Worm (Caenorhabditis elegans) whole organism, young adult: ENCODE data around the gene rabr-4.

Source experiments
- B0019.2 ChIP-seq: fragments of 200-800 bp; sonication (Bioruptor generic); conservative IDR thresholded peaks from 2 replicates; pipeline ENCODE4 v1.3.6; 2022; ENCODE audit warnings: missing genetic modification reagents, missing genetic modification characterization, missing compliant biosample characterization
- B0336.3 ChIP-seq: fragments of 200-800 bp; sonication (Bioruptor generic); IDR thresholded peaks from 2 replicates; pipeline ENCODE4 v1.3.6; 2022; ENCODE audit warnings: missing genetic modification characterization, missing compliant biosample characterization
- F23B12.7 ChIP-seq: sonication (generic microtip); optimal IDR thresholded peaks from 2 replicates; lab custom pipeline; 2017; ENCODE audit warnings: missing genetic modification characterization, mild to moderate bottlenecking, missing compliant biosample characterization, antibody characterized with exemption, moderate library complexity; ENCODE audit not compliant: insufficient read depth
- F37B4.10 ChIP-seq: fragments of 200-800 bp; sonication (Bioruptor generic); IDR thresholded peaks from 2 replicates; pipeline ENCODE4 v1.3.6; 2022; ENCODE audit warnings: missing genetic modification characterization, missing compliant biosample characterization
- F39B2.1 ChIP-seq: fragments of 200-800 bp; sonication (Bioruptor generic); IDR thresholded peaks from 2 replicates; pipeline ENCODE4 v1.3.6; 2022; ENCODE audit warnings: missing genetic modification reagents, missing genetic modification characterization, missing compliant biosample characterization
- F55B11.4 ChIP-seq: sonication (generic microtip); optimal IDR thresholded peaks from 2 replicates; lab custom pipeline; 2016; ENCODE audit warnings: missing compliant biosample characterization, missing genetic modification characterization, borderline replicate concordance; ENCODE audit not compliant: insufficient read depth
- K12H6.12 ChIP-seq: fragments of 200-800 bp; sonication (Bioruptor generic); optimal IDR thresholded peaks from 2 replicates; lab custom pipeline; 2018; ENCODE audit warnings: mild to moderate bottlenecking, missing genetic modification characterization, missing compliant biosample characterization
- Y56A3A.18 ChIP-seq: fragments of 200-800 bp; sonication (Bioruptor generic); IDR thresholded peaks from 2 replicates; pipeline ENCODE4 v1.3.6; 2022; ENCODE audit warnings: missing genetic modification reagents, missing genetic modification characterization, missing compliant biosample characterization
- Y67H2A.10 ChIP-seq: fragments of 200-800 bp; sonication (Bioruptor generic); conservative IDR thresholded peaks from 2 replicates; pipeline ENCODE4 v1.3.6; 2022; ENCODE audit warnings: missing genetic modification reagents, missing genetic modification characterization, missing compliant biosample characterization
- ama-1 ChIP-seq, 3 experiments: fragments of 150-350 bp in 1 of 3; sonication (generic microtip) in 2 of 3; optimal IDR thresholded peaks; 2 replicates each; lab custom pipeline; 2014 to 2018; ENCODE audit warnings: missing biosample characterization in 2 of 3, missing genetic modification characterization in 2 of 3, missing genetic modification reagents in 2 of 3
- attf-5 ChIP-seq: fragments of 200-800 bp; sonication (Bioruptor generic); optimal IDR thresholded peaks from 2 replicates; lab custom pipeline; 2018; ENCODE audit warnings: mild to moderate bottlenecking, missing genetic modification characterization, missing compliant biosample characterization
- bed-1 ChIP-seq: fragments of 200-800 bp; sonication (Bioruptor generic); IDR thresholded peaks from 2 replicates; pipeline ENCODE4 v1.3.6; 2022; ENCODE audit warnings: missing genetic modification reagents, missing genetic modification characterization, missing compliant biosample characterization
- ccch-3 ChIP-seq: fragments of 200-800 bp; sonication (Bioruptor generic); optimal IDR thresholded peaks from 2 replicates; lab custom pipeline; 2018; ENCODE audit warnings: mild to moderate bottlenecking, missing genetic modification characterization, missing compliant biosample characterization
- cebp-2 ChIP-seq: fragments of 200-800 bp; sonication (Bioruptor generic); IDR thresholded peaks from 2 replicates; pipeline ENCODE4 v1.3.6; 2022; ENCODE audit warnings: missing genetic modification characterization, missing compliant biosample characterization
- ceh-100 ChIP-seq: fragments of 200-800 bp; sonication (Bioruptor generic); IDR thresholded peaks from 2 replicates; pipeline ENCODE4 v1.3.6; 2022; ENCODE audit warnings: missing genetic modification reagents, missing genetic modification characterization, missing compliant biosample characterization
- ceh-27 ChIP-seq: fragments of 200-800 bp; sonication (Bioruptor generic); optimal IDR thresholded peaks from 2 replicates; lab custom pipeline; 2018; ENCODE audit warnings: mild to moderate bottlenecking, missing genetic modification characterization, moderate library complexity, missing compliant biosample characterization
- ceh-58 ChIP-seq: fragments of 200-800 bp; sonication (Bioruptor generic); IDR thresholded peaks from 2 replicates; pipeline ENCODE4 v1.3.6; 2022; ENCODE audit warnings: missing genetic modification characterization, missing compliant biosample characterization
- egrh-3 ChIP-seq: fragments of 200-800 bp; sonication (Bioruptor generic); IDR thresholded peaks from 2 replicates; pipeline ENCODE4 v1.3.6; 2022; ENCODE audit warnings: missing genetic modification reagents, missing genetic modification characterization, missing compliant biosample characterization
- hlh-12 ChIP-seq: sonication (generic microtip); optimal IDR thresholded peaks from 2 replicates; lab custom pipeline; 2016; ENCODE audit warnings: missing genetic modification characterization, missing compliant biosample characterization
- hmg-1.2 ChIP-seq: fragments of 200-800 bp; sonication (Bioruptor generic); IDR thresholded peaks from 2 replicates; pipeline ENCODE4 v1.3.6; 2022; ENCODE audit warnings: missing genetic modification reagents, missing genetic modification characterization, missing compliant biosample characterization
- let-526 ChIP-seq: fragments of 200-800 bp; sonication (Bioruptor generic); IDR thresholded peaks from 2 replicates; pipeline ENCODE4 v1.3.6; 2022; ENCODE audit warnings: missing genetic modification reagents, missing genetic modification characterization, missing compliant biosample characterization
- let-607 ChIP-seq, 2 experiments: fragments of 200-800 bp in 1 of 2; sonication (Bioruptor generic) in 1 of 2; sonication (generic microtip) in 1 of 2; optimal IDR thresholded peaks; 2 replicates each; lab custom pipeline; 2016 to 2018; ENCODE audit warnings: mild to moderate bottlenecking in 2 of 2, missing compliant biosample characterization in 2 of 2, missing genetic modification characterization in 2 of 2, moderate library complexity in 2 of 2, missing genotype in 1 of 2
- lin-54 ChIP-seq: fragments of 200-800 bp; sonication (Bioruptor generic); optimal IDR thresholded peaks from 2 replicates; lab custom pipeline; 2018; ENCODE audit warnings: mild to moderate bottlenecking, missing genetic modification characterization, missing compliant biosample characterization
- nhr-90 ChIP-seq: sonication (generic microtip); optimal IDR thresholded peaks from 2 replicates; lab custom pipeline; 2016; ENCODE audit warnings: missing genotype, mild to moderate bottlenecking, missing genetic modification characterization, missing compliant biosample characterization
- pbrm-1 ChIP-seq: fragments of 200-800 bp; sonication (Bioruptor generic); IDR thresholded peaks from 2 replicates; pipeline ENCODE4 v1.3.6; 2022; ENCODE audit warnings: missing genetic modification reagents, missing genetic modification characterization, missing compliant biosample characterization
- pha-4 ChIP-seq: fragments of 150-350 bp; sonication (generic microtip); optimal IDR thresholded peaks from 2 replicates; lab custom pipeline; 2014; ENCODE audit warnings: missing biosample characterization, missing genetic modification reagents, missing genetic modification characterization
- sdz-38 ChIP-seq: sonication (generic microtip); optimal IDR thresholded peaks from 2 replicates; lab custom pipeline; 2016; ENCODE audit warnings: missing genotype, missing genetic modification characterization, missing compliant biosample characterization
- sea-2 ChIP-seq: fragments of 200-800 bp; sonication (Bioruptor generic); IDR thresholded peaks from 2 replicates; pipeline ENCODE4 v1.3.6; 2022; ENCODE audit warnings: missing genetic modification characterization, missing compliant biosample characterization
- unc-62 ChIP-seq: fragments of 150-350 bp; optimal IDR thresholded peaks from 2 replicates; lab custom pipeline; 2014; ENCODE audit warnings: missing biosample characterization, missing genetic modification reagents, missing genetic modification characterization
- ztf-25 ChIP-seq: fragments of 200-800 bp; sonication (Bioruptor generic); IDR thresholded peaks from 2 replicates; pipeline ENCODE4 v1.3.6; 2022; ENCODE audit warnings: missing genetic modification reagents, missing genetic modification characterization, missing compliant biosample characterization
- ztf-26 ChIP-seq: sonication (generic microtip); optimal IDR thresholded peaks from 2 replicates; lab custom pipeline; 2017; ENCODE audit warnings: missing genetic modification characterization, missing compliant biosample characterization
- ztf-28 ChIP-seq: fragments of 200-800 bp; sonication (Bioruptor generic); IDR thresholded peaks from 2 replicates; pipeline ENCODE4 v1.3.6; 2022; ENCODE audit warnings: missing genetic modification reagents, missing genetic modification characterization, missing compliant biosample characterization
- ztf-3 ChIP-seq: fragments of 200-800 bp; sonication (Bioruptor generic); optimal IDR thresholded peaks from 2 replicates; lab custom pipeline; 2018; ENCODE audit warnings: mild to moderate bottlenecking, missing genetic modification characterization, missing compliant biosample characterization
- ztf-6 ChIP-seq: fragments of 200-800 bp; sonication (Bioruptor generic); IDR thresholded peaks from 2 replicates; pipeline ENCODE4 v1.3.6; 2022; ENCODE audit warnings: missing genetic modification reagents, missing genetic modification characterization, missing compliant biosample characterization

The rabr-4 gene

ce11 chrV:16180350-16180749 is 14.4 kb upstream of the rabr-4 start, which contains the start of gene str-106:
str-106 (plus strand) TSS chrV:16180650.
- TF ChIP-seq ccch-3 (GFP tag; lab: Kevin White, UChicago) (no peak), B0019.2 (GFP tag; lab: Robert Waterston, UW) (no peak), pbrm-1 (GFP tag; lab: Robert Waterston, UW) (no peak), nhr-90 (no peak), Y56A3A.18 (GFP tag; lab: Robert Waterston, UW) (no peak), ztf-6 (GFP tag; lab: Robert Waterston, UW) (no peak), F39B2.1 (GFP tag; lab: Robert Waterston, UW) (no peak), ztf-26 (tag; lab: Kevin White, UChicago) (no peak), let-526 (GFP tag; lab: Robert Waterston, UW) (no peak), ztf-25 (no peak)
- TF ChIP-seq, all 124 proteins: peak for 0

- TF ChIP-seq attf-5 (GFP tag; lab: Kevin White, UChicago): no peak
- TF ChIP-seq K12H6.12 (tag; lab: Kevin White, UChicago): no peak
- TF ChIP-seq B0336.3 (GFP tag; lab: Robert Waterston, UW): no peak
- TF ChIP-seq ztf-6 (GFP tag; lab: Robert Waterston, UW): no peak
- TF ChIP-seq ama-1 (optimal IDR thresholded peaks at IDR 0.05; lab: Kevin White, UChicago): no peak
- no peak for TF ChIP-seq ama-1 (GFP tag; optimal IDR thresholded peaks at IDR 0.05; lab: Kevin White, UChicago)
- no peak for TF ChIP-seq pha-4 (tag; lab: Kevin White, UChicago)
Measured at ce11 chrV:16182110-16182509, 12.6 kb upstream of the rabr-4 start, which contains the start of gene srz-13. srz-13 (plus strand) TSS chrV:16182410.

ce11 chrV:16182918-16183317 is 11.8 kb upstream of the rabr-4 start, which contains the start of gene srh-277:
srh-277 (plus strand) TSS chrV:16183218.
- TF ChIP-seq F37B4.10: no peak
- TF ChIP-seq unc-62: no peak

ce11 chrV:16183357-16183756 is 11.4 kb upstream of the rabr-4 start, which contains the start of gene srz-14:
srz-14 (plus strand) TSS chrV:16183657.
- no peak for TF ChIP-seq ztf-6 (GFP tag; lab: Robert Waterston, UW)
- TF ChIP-seq sea-2: no peak
- TF ChIP-seq bed-1 (GFP tag; lab: Robert Waterston, UW): no peak

- TF ChIP-seq unc-62: no peak
- no peak for TF ChIP-seq cebp-2
- no peak for TF ChIP-seq hlh-12
- no peak for TF ChIP-seq ceh-58 (GFP tag; lab: Robert Waterston, UW)
- TF ChIP-seq egrh-3 (GFP tag; lab: Robert Waterston, UW): no peak
- TF ChIP-seq let-607 (tag; optimal IDR thresholded peaks at IDR 0.05; lab: Kevin White, UChicago): no peak
- TF ChIP-seq Y67H2A.10 (GFP tag; lab: Robert Waterston, UW): no peak
- TF ChIP-seq K12H6.12 (tag; lab: Kevin White, UChicago): no peak
- TF ChIP-seq ztf-3 (GFP tag; lab: Kevin White, UChicago): no peak
- TF ChIP-seq ceh-27 (GFP tag; lab: Kevin White, UChicago): no peak
Measured at ce11 chrV:16190485-16190884, 4.3 kb upstream of the rabr-4 start, which contains the start of gene srh-281. srh-281 (plus strand) TSS chrV:16190785.

ce11 chrV:16192114-16192513 is 2.6 kb upstream of the rabr-4 start, which contains the start of gene srh-279:
srh-279 (plus strand) TSS chrV:16192414.
- no peak for TF ChIP-seq pbrm-1 (GFP tag; lab: Robert Waterston, UW)
- no peak for TF ChIP-seq lin-54 (GFP tag; lab: Kevin White, UChicago)
- TF ChIP-seq sdz-38 (tag; lab: Kevin White, UChicago): no peak
- TF ChIP-seq ztf-28 (GFP tag; lab: Robert Waterston, UW): no peak
- no peak for TF ChIP-seq F23B12.7 (tag; lab: Kevin White, UChicago)
- TF ChIP-seq ceh-100 (GFP tag; lab: Robert Waterston, UW): no peak
- TF ChIP-seq ztf-6 (GFP tag; lab: Robert Waterston, UW): no peak
- no peak for TF ChIP-seq F39B2.1 (GFP tag; lab: Robert Waterston, UW)
- no peak for TF ChIP-seq hmg-1.2 (GFP tag; lab: Robert Waterston, UW)
- TF ChIP-seq F55B11.4 (tag; lab: Kevin White, UChicago): no peak
